Fruit fly (Drosophila melanogaster) whole organism, pupa: ENCODE data around the gene CG9886.

Experiments
- CG10348 ChIP-seq: fragments of 200-800 bp; sonication (Bioruptor generic); IDR thresholded peaks from 2 replicates; pipeline ENCODE4 v1.3.6; 2022; ENCODE audit warnings: missing biosample characterization, missing genetic modification characterization
- CG12605 ChIP-seq: fragments of 200-800 bp; sonication (Bioruptor generic); IDR thresholded peaks from 2 replicates; pipeline ENCODE4 v1.3.6; 2022; ENCODE audit warnings: missing biosample characterization, missing genetic modification characterization
- CG13204 ChIP-seq: fragments of 200-800 bp; sonication (Bioruptor generic); optimal IDR thresholded peaks from 2 replicates; lab custom pipeline; 2018; ENCODE audit warnings: missing biosample characterization, mild to moderate bottlenecking, missing genetic modification characterization, moderate library complexity
- CG14655 ChIP-seq: fragments of 200-800 bp; sonication (Bioruptor generic); optimal IDR thresholded peaks from 3 replicates; lab custom pipeline; 2017; ENCODE audit warnings: mild to moderate bottlenecking, missing biosample characterization, missing genetic modification reagents, missing genetic modification characterization
- CG15710 ChIP-seq: fragments of 200-800 bp; sonication (Bioruptor generic); optimal IDR thresholded peaks from 2 replicates; lab custom pipeline; 2018; ENCODE audit warnings: missing biosample characterization, mild to moderate bottlenecking, missing genetic modification characterization, moderate library complexity
- CG17806 ChIP-seq: fragments of 200-800 bp; sonication (Bioruptor generic); optimal IDR thresholded peaks from 2 replicates; lab custom pipeline; 2018; ENCODE audit warnings: missing biosample characterization, mild to moderate bottlenecking, missing genetic modification characterization, moderate library complexity
- CG32121 ChIP-seq: fragments of 200-800 bp; sonication (Bioruptor generic); IDR thresholded peaks from 2 replicates; pipeline ENCODE4 v1.3.6; 2022; ENCODE audit warnings: missing biosample characterization, missing genetic modification characterization
- CG34367 ChIP-seq: fragments of 200-800 bp; sonication (Bioruptor generic); optimal IDR thresholded peaks from 2 replicates; lab custom pipeline; 2018; ENCODE audit warnings: missing biosample characterization, mild to moderate bottlenecking, missing genetic modification characterization
- CG4496 ChIP-seq: fragments of 200-800 bp; sonication (Bioruptor generic); IDR thresholded peaks from 3 replicates; pipeline ENCODE4 v1.3.6; 2022; ENCODE audit warnings: missing biosample characterization, missing genetic modification characterization
- CG8159 ChIP-seq: fragments of 200-800 bp; sonication (Bioruptor generic); optimal IDR thresholded peaks from 3 replicates; lab custom pipeline; 2018; ENCODE audit warnings: missing biosample characterization, mild to moderate bottlenecking, missing genetic modification characterization, moderate library complexity
- CG8301 ChIP-seq: fragments of 200-800 bp; sonication (Bioruptor generic); optimal IDR thresholded peaks from 2 replicates; lab custom pipeline; 2018; ENCODE audit warnings: missing biosample characterization, mild to moderate bottlenecking, missing genetic modification characterization
- CG9948 ChIP-seq: fragments of 200-800 bp; sonication (Bioruptor generic); optimal IDR thresholded peaks from 2 replicates; lab custom pipeline; 2018; ENCODE audit warnings: missing biosample characterization, mild to moderate bottlenecking, missing genetic modification characterization, moderate library complexity
- D1 ChIP-seq: fragments of 200-800 bp; sonication (Bioruptor generic); optimal IDR thresholded peaks from 2 replicates; lab custom pipeline; 2018; ENCODE audit warnings: missing biosample characterization, mild to moderate bottlenecking, missing genetic modification characterization, moderate library complexity
- EcR ChIP-seq: fragments of 200-800 bp; sonication (Bioruptor generic); optimal IDR thresholded peaks from 3 replicates; lab custom pipeline; 2019; ENCODE audit warnings: missing biosample characterization, missing genetic modification characterization, mild to moderate bottlenecking, moderate library complexity, missing genetic modification reagents
- Ets98B ChIP-seq: fragments of 200-800 bp; sonication (Bioruptor generic); IDR thresholded peaks from 2 replicates; pipeline ENCODE4 v1.3.6; 2022; ENCODE audit warnings: missing biosample characterization, missing genetic modification characterization
- Pif1A ChIP-seq: fragments of 200-800 bp; sonication (Bioruptor generic); optimal IDR thresholded peaks from 3 replicates; lab custom pipeline; 2016; ENCODE audit warnings: missing biosample characterization, missing genetic modification characterization
- Pif1B ChIP-seq: fragments of 200-800 bp; sonication (Bioruptor generic); optimal IDR thresholded peaks from 3 replicates; lab custom pipeline; 2016; ENCODE audit warnings: missing biosample characterization, missing genetic modification characterization
- Snoo ChIP-seq: fragments of 200-800 bp; sonication (Bioruptor generic); optimal IDR thresholded peaks from 3 replicates; lab custom pipeline; 2017; ENCODE audit warnings: missing biosample characterization, mild to moderate bottlenecking, missing genetic modification characterization, inconsistent platforms
- fd96Ca ChIP-seq: fragments of 200-800 bp; sonication (Bioruptor generic); IDR thresholded peaks from 3 replicates; pipeline ENCODE4 v1.3.6; 2022; ENCODE audit warnings: missing biosample characterization, missing genetic modification characterization
- gl ChIP-seq: fragments of 200-800 bp; sonication (Bioruptor generic); optimal IDR thresholded peaks from 2 replicates; lab custom pipeline; 2018; ENCODE audit warnings: missing biosample characterization, mild to moderate bottlenecking, missing genetic modification characterization
- rn ChIP-seq: fragments of 200-800 bp; sonication (Bioruptor generic); IDR thresholded peaks from 2 replicates; pipeline ENCODE4 v1.3.6; 2022; ENCODE audit warnings: missing biosample characterization, missing genetic modification characterization

The CG9886 gene

dm6 chr2L:2420490-2420889 is at the start of gene CG9886:
Gene CG9886, plus strand, starts transcription at chr2L:2420830.
- TF ChIP-seq CG12605 (no peak), CG13204 (no peak), D1 (tag; lab: Kevin White, UChicago) (no peak), CG8159 (tag; lab: Kevin White, UChicago) (peak; percentile 57), CG32121 (peak; percentile 32; the same call in 1 of the 2 replicates), CG10348 (GFP tag; lab: Robert Waterston, UW) (no peak), CG17806 (no peak), fd96Ca (GFP tag; lab: Robert Waterston, UW) (no peak), CG9948 (peak; percentile 50), Snoo (no peak), Pif1A (GFP tag; lab: Kevin White, UChicago) (no peak), Ets98B (GFP tag; lab: Robert Waterston, UW) (peak; percentile 56; the same call in 1 of the 2 replicates), CG8301 (tag; lab: Kevin White, UChicago) (peak; percentile 50), CG4496 (GFP tag; lab: Robert Waterston, UW) (peak; percentile 62; the same call in 2 of the 3 replicates), rn (GFP tag; lab: Robert Waterston, UW) (no peak), CG15710 (tag; lab: Kevin White, UChicago) (no peak), EcR (GFP tag; lab: Kevin White, UChicago) (no peak), Pif1B (GFP tag; lab: Kevin White, UChicago) (peak; percentile 43), gl (tag; lab: Kevin White, UChicago) (no peak), CG34367 (tag; lab: Kevin White, UChicago) (peak; percentile 32), CG14655 (GFP tag; lab: Kevin White, UChicago) (peak; percentile 37)

DNA sequence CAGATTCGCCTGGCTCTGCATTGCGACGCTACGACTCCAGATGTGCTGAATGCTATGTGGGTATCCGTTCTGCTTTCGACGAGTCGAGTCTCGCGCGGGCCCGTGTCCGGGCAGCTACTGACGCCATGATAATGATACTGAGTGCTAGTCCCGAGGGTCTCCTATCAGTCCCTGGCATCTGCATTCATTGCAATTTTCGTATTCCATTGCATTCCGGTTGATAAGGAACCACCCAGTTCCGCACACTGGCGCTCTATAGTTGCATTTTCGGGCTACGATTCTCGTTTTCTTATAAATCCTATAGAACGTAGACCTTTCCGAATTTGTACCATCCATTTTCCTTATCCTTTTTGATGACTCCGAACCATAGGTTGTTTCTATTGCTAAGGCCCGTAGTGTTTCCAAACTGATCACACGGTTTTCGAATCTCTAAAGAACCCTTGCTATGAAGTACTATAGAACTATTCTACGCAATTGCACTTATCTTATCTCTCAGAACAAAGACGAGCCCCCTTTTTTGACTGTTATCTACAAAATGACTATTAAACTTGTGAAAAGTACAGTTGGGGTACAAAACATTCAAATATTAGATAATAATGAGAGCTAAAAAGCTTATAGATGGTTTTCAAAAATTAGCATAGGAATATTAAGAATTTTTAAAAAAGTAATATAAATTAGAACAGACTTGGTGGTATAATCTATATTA is 49.1 kb upstream of the CG9886 start, which contains the start of gene CG3597:
Gene CG3597, minus strand, starts transcription at position 119 of the 706 bp plus-strand sequence.
- TF ChIP-seq CG8301 (tag; lab: Kevin White, UChicago) (no peak), D1 (tag; lab: Kevin White, UChicago) (no peak), CG9948 (no peak), CG17806 (no peak), Ets98B (GFP tag; lab: Robert Waterston, UW) (no peak), rn (GFP tag; lab: Robert Waterston, UW) (no peak), CG10348 (GFP tag; lab: Robert Waterston, UW) (no peak), Snoo (no peak), CG34367 (tag; lab: Kevin White, UChicago) (no peak), gl (tag; lab: Kevin White, UChicago) (no peak), CG4496 (GFP tag; lab: Robert Waterston, UW) (no peak), CG14655 (GFP tag; lab: Kevin White, UChicago) (no peak)

DNA sequence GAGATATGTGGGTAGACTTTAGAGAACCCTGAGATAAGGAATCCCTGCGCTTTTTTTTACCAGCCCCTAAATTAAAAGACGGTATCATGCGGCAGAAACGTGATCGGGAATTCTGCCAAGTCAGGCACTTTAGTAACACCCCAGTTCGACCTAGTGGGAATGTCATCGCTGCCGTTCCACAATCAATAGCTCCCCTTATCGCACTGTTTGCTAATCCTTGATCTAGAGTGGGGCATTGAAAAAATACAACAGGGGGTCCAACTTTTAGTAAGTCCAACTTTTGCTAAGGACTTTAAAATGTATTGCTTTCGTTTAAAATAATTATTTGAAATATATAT is 48.5 kb upstream of the CG9886 start:
- TF ChIP-seq CG12605, result no peak
- no peak for TF ChIP-seq Pif1A (GFP tag; lab: Kevin White, UChicago)
- no peak for TF ChIP-seq CG9948
- no peak for TF ChIP-seq CG17806
- no peak for TF ChIP-seq Ets98B (GFP tag; lab: Robert Waterston, UW)
- TF ChIP-seq D1 (tag; lab: Kevin White, UChicago), result no peak
- no peak for TF ChIP-seq CG13204
- TF ChIP-seq EcR (GFP tag; lab: Kevin White, UChicago), result no peak

DNA sequence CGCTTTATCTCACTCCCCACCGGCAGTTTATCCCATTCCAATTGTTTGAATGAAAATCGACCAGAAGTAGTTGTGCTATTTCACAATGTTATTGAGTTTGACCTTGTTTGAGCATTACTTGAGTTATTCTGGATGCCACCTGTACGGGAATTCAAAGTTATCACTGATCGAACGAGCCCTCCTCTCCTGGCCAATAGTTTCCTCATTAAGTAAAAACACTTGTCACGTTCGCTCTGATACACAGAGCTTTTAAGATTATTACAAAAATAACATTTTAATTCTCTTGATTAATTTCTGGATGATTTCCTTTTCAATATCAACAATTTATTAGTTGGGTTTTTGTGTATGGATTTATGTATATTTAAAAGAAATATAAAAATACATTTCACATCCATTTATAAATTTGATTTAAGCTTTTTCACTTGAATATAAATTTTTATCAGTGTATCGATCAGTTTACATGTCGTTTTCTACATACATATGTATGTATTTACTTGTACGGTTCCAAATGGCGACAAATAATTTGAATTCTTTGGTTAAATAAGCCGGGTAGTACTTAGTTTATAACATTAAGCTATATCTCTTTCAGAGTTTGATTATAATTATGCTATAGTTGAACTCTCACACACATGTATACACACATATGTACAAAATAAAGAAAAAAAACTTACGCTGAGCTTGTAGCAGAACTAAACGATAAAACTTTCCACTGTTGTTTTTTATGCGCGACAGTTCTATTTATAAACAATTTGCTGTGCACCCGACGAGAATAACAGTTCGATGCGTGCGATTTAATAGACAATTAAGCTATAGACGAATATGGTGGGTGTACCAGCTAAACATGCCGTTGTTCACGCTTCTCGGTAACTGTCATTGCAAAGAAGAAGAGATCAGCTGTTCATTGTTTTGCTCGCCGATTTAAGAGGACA is 46.5 kb upstream of the CG9886 start, which contains the start of the genes CG3609 and CG15390:
Gene CG3609, minus strand, starts transcription at position 810 of the 929 bp plus-strand sequence.
Gene CG15390, plus strand, starts transcription at position 896 of the 929 bp plus-strand sequence.
- TF ChIP-seq CG8301 (tag; lab: Kevin White, UChicago), result peak; percentile 40
- peak; percentile 60 for TF ChIP-seq CG12605
- TF ChIP-seq CG13204, result peak; percentile 59
- no peak for TF ChIP-seq CG10348 (GFP tag; lab: Robert Waterston, UW)
- no peak for TF ChIP-seq D1 (tag; lab: Kevin White, UChicago)
- peak; percentile 55 for TF ChIP-seq CG34367 (tag; lab: Kevin White, UChicago)
- TF ChIP-seq rn (GFP tag; lab: Robert Waterston, UW), result peak; percentile 51; the same call in 1 of the 2 replicates
- peak; percentile 78 for TF ChIP-seq CG32121
- TF ChIP-seq Pif1B (GFP tag; lab: Kevin White, UChicago), result peak; percentile 88
- peak; percentile 30 for TF ChIP-seq EcR (GFP tag; lab: Kevin White, UChicago)
- TF ChIP-seq CG4496 (GFP tag; lab: Robert Waterston, UW), result peak; percentile 91
- TF ChIP-seq Pif1A (GFP tag; lab: Kevin White, UChicago), result peak; percentile 91
- peak; percentile 49 for TF ChIP-seq CG8159 (tag; lab: Kevin White, UChicago)
- TF ChIP-seq fd96Ca (GFP tag; lab: Robert Waterston, UW), result peak; percentile 85
- peak; percentile 89 for TF ChIP-seq Ets98B (GFP tag; lab: Robert Waterston, UW)
- peak; percentile 55 for TF ChIP-seq CG9948
- TF ChIP-seq CG17806, result peak; percentile 54
- peak; percentile 72 for TF ChIP-seq gl (tag; lab: Kevin White, UChicago)
- TF ChIP-seq CG14655 (GFP tag; lab: Kevin White, UChicago), result peak; percentile 54
- TF ChIP-seq CG15710 (tag; lab: Kevin White, UChicago), result peak; percentile 60
- peak; percentile 60 for TF ChIP-seq Snoo
